Fruit fly (Drosophila melanogaster): ENCODE data around the gene Tob.

dm6 chrX:16111655-16112054 lies 20.4 kb upstream of the Tob start:
- TF ChIP-seq h (optimal IDR thresholded peaks at IDR 0.05), result no peak
- TF ChIP-seq ttk (optimal IDR thresholded peaks at IDR 0.05), result no peak
- no peak for TF ChIP-seq Myc (optimal IDR thresholded peaks at IDR 0.05)
- TF ChIP-seq Sin3A (optimal IDR thresholded peaks at IDR 0.05), result no peak

All from Kc167 (cell line).